Fruit fly (Drosophila melanogaster): ENCODE data around the gene nht.

Gene nht

dm6 chr2L:15321408-15321807 is 2.7 kb upstream of the nht start:
- TF ChIP-seq achi (GFP tag; optimal IDR thresholded peaks at IDR 0.05) (no peak), Eip78C (GFP tag) (peak; percentile 67), CG11762 (GFP tag; optimal IDR thresholded peaks at IDR 0.05; ENCODE audit: insufficient read depth) (no peak), CG6276 (GFP tag; optimal IDR thresholded peaks at IDR 0.05) (peak; percentile 70), salr (GFP tag; optimal IDR thresholded peaks at IDR 0.05) (peak in 1 of 2 experiments; percentile 19), vri (GFP tag; optimal IDR thresholded peaks at IDR 0.05) (no peak), CG9139 (GFP tag; optimal IDR thresholded peaks at IDR 0.05) (no peak), CG15336 (GFP tag; IDR thresholded peaks at IDR 0.05) (peak; percentile 69), Met (GFP tag; optimal IDR thresholded peaks at IDR 0.05) (no peak), fd59A (GFP tag; optimal IDR thresholded peaks at IDR 0.05) (no peak), CG32006 (GFP tag; optimal IDR thresholded peaks at IDR 0.05) (peak; percentile 88), CG34406 (GFP tag; optimal IDR thresholded peaks at IDR 0.05) (no peak), CG1621 (tag; optimal IDR thresholded peaks at IDR 0.05) (no peak), acj6 (GFP tag; optimal IDR thresholded peaks at IDR 0.05) (peak; percentile 17), net (GFP tag; optimal IDR thresholded peaks at IDR 0.05) (peak; percentile 10), dac (GFP tag; optimal IDR thresholded peaks at IDR 0.05) (peak; percentile 50), CG3032 (tag; optimal IDR thresholded peaks at IDR 0.05) (no peak), Hr4 (GFP tag; optimal IDR thresholded peaks at IDR 0.05) (peak; percentile 67), CG8119 (GFP tag; IDR thresholded peaks at IDR 0.05) (peak; percentile 73), CG3919 (GFP tag; optimal IDR thresholded peaks at IDR 0.05) (peak; percentile 5), Lpt (GFP tag; optimal IDR thresholded peaks at IDR 0.05) (peak; percentile 28), CG4318 (GFP tag; optimal IDR thresholded peaks at IDR 0.05) (peak; percentile 78), CG8632 (GFP tag; optimal IDR thresholded peaks at IDR 0.05) (no peak), CG6792 (GFP tag; optimal IDR thresholded peaks at IDR 0.05) (no peak)

dm6 chr2L:15319874-15320273 is 1.2 kb upstream of the nht start:
- no peak for TF ChIP-seq topi (GFP tag; optimal IDR thresholded peaks at IDR 0.05)
- no peak for TF ChIP-seq CG8119 (GFP tag; IDR thresholded peaks at IDR 0.05)
- no peak for TF ChIP-seq fd59A (GFP tag; optimal IDR thresholded peaks at IDR 0.05)
- no peak for TF ChIP-seq CG10631 (GFP tag; optimal IDR thresholded peaks at IDR 0.05)
- no peak for TF ChIP-seq spab (GFP tag; optimal IDR thresholded peaks at IDR 0.05)
- no peak for TF ChIP-seq eg (GFP tag; IDR thresholded peaks at IDR 0.05)
- TF ChIP-seq CG6276 (GFP tag; optimal IDR thresholded peaks at IDR 0.05), result no peak
- no peak for TF ChIP-seq esn (GFP tag; optimal IDR thresholded peaks at IDR 0.05)
- TF ChIP-seq CG31627 (GFP tag; optimal IDR thresholded peaks at IDR 0.05), result no peak
- TF ChIP-seq CG11294 (GFP tag; IDR thresholded peaks at IDR 0.05), result no peak
- TF ChIP-seq CG32006 (GFP tag; optimal IDR thresholded peaks at IDR 0.05), result no peak
- no peak for TF ChIP-seq Sox15 (GFP tag; optimal IDR thresholded peaks at IDR 0.05)
- no peak for TF ChIP-seq CG9139 (GFP tag; optimal IDR thresholded peaks at IDR 0.05)
- no peak for TF ChIP-seq Sox14 (GFP tag; optimal IDR thresholded peaks at IDR 0.05)

dm6 chr2L:15319208-15319607 is 507 bp upstream of the nht start:
- TF ChIP-seq CG15336 (GFP tag; IDR thresholded peaks at IDR 0.05) (no peak), CG7368 (GFP tag; optimal IDR thresholded peaks at IDR 0.05) (no peak), CG11762 (GFP tag; optimal IDR thresholded peaks at IDR 0.05; ENCODE audit: insufficient read depth) (no peak), CG4318 (GFP tag; optimal IDR thresholded peaks at IDR 0.05) (no peak)

dm6 chr2L:15316410-15316809 is 2.3 kb downstream of the nht start:
- TF ChIP-seq fd59A (GFP tag; optimal IDR thresholded peaks at IDR 0.05) (no peak), Eip78C (GFP tag) (peak; percentile 53)

- TF ChIP-seq CG34406 (GFP tag; optimal IDR thresholded peaks at IDR 0.05) (no peak), CG11294 (GFP tag; IDR thresholded peaks at IDR 0.05) (no peak), svp (GFP tag) (peak; percentile 61), CG9139 (GFP tag; optimal IDR thresholded peaks at IDR 0.05) (no peak), Hr39 (GFP tag; optimal IDR thresholded peaks at IDR 0.05) (no peak), Eip78C (GFP tag) (peak; percentile 74), acj6 (GFP tag; optimal IDR thresholded peaks at IDR 0.05) (peak; percentile 11), Sox14 (GFP tag; optimal IDR thresholded peaks at IDR 0.05) (no peak), CG32006 (GFP tag; optimal IDR thresholded peaks at IDR 0.05) (peak; percentile 23), Smox (GFP tag; optimal IDR thresholded peaks at IDR 0.05) (peak; percentile 14), CG8632 (GFP tag; optimal IDR thresholded peaks at IDR 0.05) (peak; percentile 22), achi (GFP tag; optimal IDR thresholded peaks at IDR 0.05) (peak; percentile 19), dsx (GFP tag; optimal IDR thresholded peaks at IDR 0.05; ENCODE audit: poor library complexity, severe bottlenecking) (peak; percentile 51), CG8119 (GFP tag; IDR thresholded peaks at IDR 0.05) (0 out of 3 replicates have a peak, but pooled peaks have one; percentile 15), esn (GFP tag; optimal IDR thresholded peaks at IDR 0.05) (peak; percentile 14), CG3032 (tag; optimal IDR thresholded peaks at IDR 0.05) (no peak), CG6276 (GFP tag; optimal IDR thresholded peaks at IDR 0.05) (no peak), Met (GFP tag; optimal IDR thresholded peaks at IDR 0.05) (peak; percentile 19)
Measured at dm6 chr2L:15314903-15315302, 3.8 kb downstream of the nht start.
